Fruit fly (Drosophila melanogaster) whole organism, pupa: ENCODE measurements around the gene RabX4.

Experiments
- CG12605 ChIP-seq: fragments of 200-800 bp; sonication (Bioruptor generic); IDR thresholded peaks from 2 replicates; pipeline ENCODE4 v1.3.6; 2022; ENCODE audit warnings: missing biosample characterization, missing genetic modification characterization
- CG14655 ChIP-seq: fragments of 200-800 bp; sonication (Bioruptor generic); optimal IDR thresholded peaks from 3 replicates; lab custom pipeline; 2017; ENCODE audit warnings: mild to moderate bottlenecking, missing biosample characterization, missing genetic modification reagents, missing genetic modification characterization
- CG8301 ChIP-seq: fragments of 200-800 bp; sonication (Bioruptor generic); optimal IDR thresholded peaks from 2 replicates; lab custom pipeline; 2018; ENCODE audit warnings: missing biosample characterization, mild to moderate bottlenecking, missing genetic modification characterization
- Pif1A ChIP-seq: fragments of 200-800 bp; sonication (Bioruptor generic); optimal IDR thresholded peaks from 3 replicates; lab custom pipeline; 2016; ENCODE audit warnings: missing biosample characterization, missing genetic modification characterization
- Snoo ChIP-seq: fragments of 200-800 bp; sonication (Bioruptor generic); optimal IDR thresholded peaks from 3 replicates; lab custom pipeline; 2017; ENCODE audit warnings: missing biosample characterization, mild to moderate bottlenecking, missing genetic modification characterization, inconsistent platforms

DNA sequence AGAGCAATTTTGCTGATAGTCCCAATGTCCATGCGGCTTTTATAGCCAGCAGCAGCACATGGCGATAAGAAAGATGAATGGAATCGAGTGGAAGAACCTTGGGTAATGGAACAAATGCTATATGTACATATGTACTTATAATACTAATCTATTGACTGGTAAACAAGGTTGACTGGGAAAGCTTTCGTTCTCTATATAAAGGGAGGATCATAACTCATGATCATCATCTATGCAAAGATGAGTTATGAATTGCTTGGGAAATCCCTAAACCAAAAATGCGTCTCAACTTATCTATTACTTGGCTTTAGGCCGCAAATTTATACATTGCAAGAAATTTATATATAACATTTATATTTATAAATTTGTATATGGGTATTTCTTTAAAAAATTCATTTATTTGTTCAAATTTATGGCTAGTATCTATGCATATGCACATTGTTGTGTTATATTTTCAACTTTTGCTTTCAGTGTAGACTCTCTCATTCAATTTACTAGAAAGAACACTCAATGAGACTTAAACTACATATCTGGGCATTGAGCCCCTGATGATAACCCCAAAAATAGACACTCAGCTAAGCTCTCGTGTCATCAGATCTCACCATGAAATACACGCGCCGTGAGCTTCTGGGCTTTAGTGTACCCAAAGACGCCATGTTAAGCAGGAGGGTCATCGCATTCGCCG, 36.7 kb upstream of the RabX4 start, which contains the start of the genes Srg1 and Elal:
- TF ChIP-seq Pif1A (GFP tag; lab: Kevin White, UChicago) (no peak), CG12605 (GFP tag; lab: Robert Waterston, UW) (no peak), CG8301 (tag; lab: Kevin White, UChicago) (no peak), Snoo (tag; lab: Kevin White, UChicago) (no peak), CG14655 (GFP tag; lab: Kevin White, UChicago) (no peak)
